Worm (Caenorhabditis elegans): ENCODE data around the gene him-17.

ce11 chrV:13138681-13139080 lies 37.8 kb upstream of the him-17 start, which contains the start of gene dhc-3:
- TF ChIP-seq egl-43 (GFP tag; IDR thresholded peaks at IDR 0.05): no peak
- no peak for TF ChIP-seq nhr-237 (tag; optimal IDR thresholded peaks at IDR 0.05)
- no peak for TF ChIP-seq aly-2 (tag; optimal IDR thresholded peaks at IDR 0.05)
- TF ChIP-seq lin-13 (GFP tag; optimal IDR thresholded peaks at IDR 0.05): no peak
- no peak for TF ChIP-seq ZK546.5 (tag; optimal IDR thresholded peaks at IDR 0.05)
- TF ChIP-seq ama-1 (optimal IDR thresholded peaks at IDR 0.05): no peak
- TF ChIP-seq unc-39 (tag; optimal IDR thresholded peaks at IDR 0.05): no peak
- TF ChIP-seq egl-27 (tag; optimal IDR thresholded peaks at IDR 0.05): no peak
- no peak for TF ChIP-seq R02D3.7 (tag; optimal IDR thresholded peaks at IDR 0.05)
- no peak for TF ChIP-seq lin-39 (tag; optimal IDR thresholded peaks at IDR 0.05)
- TF ChIP-seq nhr-102 (tag; optimal IDR thresholded peaks at IDR 0.05): no peak
- TF ChIP-seq zag-1 (tag; optimal IDR thresholded peaks at IDR 0.05): no peak
- no peak for TF ChIP-seq lir-3 (tag; optimal IDR thresholded peaks at IDR 0.05)

All from whole organism, L4 larva.